Worm (Caenorhabditis elegans): ENCODE measurements around the gene spat-2.

Gene spat-2

ce11 chrIII:11036132-11036531, 608 bp upstream of the spat-2 start (continued):
- peak; percentile 53 for TF ChIP-seq sma-3 (GFP tag; optimal IDR thresholded peaks at IDR 0.05)
- TF ChIP-seq ceh-16 (tag; optimal IDR thresholded peaks at IDR 0.05), result no peak

- no peak for TF ChIP-seq unc-39 (tag; optimal IDR thresholded peaks at IDR 0.05)
- peak in 1 of 2 experiments; percentile 63 for TF ChIP-seq lsy-2 (tag; optimal IDR thresholded peaks at IDR 0.05)
- peak; percentile 68 for TF ChIP-seq nhr-129 (tag; optimal IDR thresholded peaks at IDR 0.05)
- TF ChIP-seq fos-1 (tag; optimal IDR thresholded peaks at IDR 0.05), result peak; percentile 5
- TF ChIP-seq unc-55 (GFP tag; optimal IDR thresholded peaks at IDR 0.05), result peak; percentile 91
- peak; percentile 23 for TF ChIP-seq zag-1 (tag; optimal IDR thresholded peaks at IDR 0.05)
- TF ChIP-seq crh-2 (tag; optimal IDR thresholded peaks at IDR 0.05), result no peak
- TF ChIP-seq C34F6.9 (tag; optimal IDR thresholded peaks at IDR 0.05), result peak; percentile 73
These were observed 2.5 kb downstream of the spat-2 start for ce11 chrIII:11039250-11039649.

ce11 chrIII:11040606-11041005, 3.9 kb downstream of the spat-2 start:
- TF ChIP-seq nhr-10 (tag; optimal IDR thresholded peaks at IDR 0.05), result no peak
- peak in 1 of 2 experiments; percentile 6 for TF ChIP-seq lsy-2 (tag; optimal IDR thresholded peaks at IDR 0.05)
- peak; percentile 28 for TF ChIP-seq fos-1 (tag; optimal IDR thresholded peaks at IDR 0.05)
- TF ChIP-seq nhr-129 (tag; optimal IDR thresholded peaks at IDR 0.05), result peak; percentile 12
- TF ChIP-seq blmp-1 (tag; optimal IDR thresholded peaks at IDR 0.05; ENCODE audit: insufficient read depth), result peak; percentile 2

ce11 chrIII:11045196-11045595, 8.5 kb downstream of the spat-2 start:
- TF ChIP-seq dmd-4 (tag; optimal IDR thresholded peaks at IDR 0.05) (no peak), sma-9 (GFP tag; optimal IDR thresholded peaks at IDR 0.05) (no peak), sma-9 (tag; optimal IDR thresholded peaks at IDR 0.05) (no peak), ZK546.5 (tag; optimal IDR thresholded peaks at IDR 0.05) (no peak), aly-2 (tag; optimal IDR thresholded peaks at IDR 0.05) (no peak), alr-1 (tag; optimal IDR thresholded peaks at IDR 0.05) (no peak), unc-62 (GFP tag; optimal IDR thresholded peaks at IDR 0.05) (no peak), ama-1 (optimal IDR thresholded peaks at IDR 0.05) (no peak), blmp-1 (tag; optimal IDR thresholded peaks at IDR 0.05; ENCODE audit: insufficient read depth) (no peak), mab-5 (tag; optimal IDR thresholded peaks at IDR 0.05) (no peak), snpc-4 (tag; optimal IDR thresholded peaks at IDR 0.05) (no peak), nhr-129 (tag; optimal IDR thresholded peaks at IDR 0.05) (no peak), Y55F3AM.14 (GFP tag; optimal IDR thresholded peaks at IDR 0.05) (no peak), unc-55 (GFP tag; optimal IDR thresholded peaks at IDR 0.05) (no peak), nhr-6 (tag; optimal IDR thresholded peaks at IDR 0.05) (no peak), mbf-1 (tag; optimal IDR thresholded peaks at IDR 0.05) (no peak), elt-3 (tag; optimal IDR thresholded peaks at IDR 0.05) (no peak), lin-39 (tag; optimal IDR thresholded peaks at IDR 0.05) (no peak), mdl-1 (tag; optimal IDR thresholded peaks at IDR 0.05) (no peak)

ce11 chrIII:11046549-11046948, 9.8 kb downstream of the spat-2 start:
- TF ChIP-seq ZK546.5 (tag; optimal IDR thresholded peaks at IDR 0.05) (no peak), crh-2 (tag; optimal IDR thresholded peaks at IDR 0.05) (peak; percentile 37), fos-1 (tag; optimal IDR thresholded peaks at IDR 0.05) (peak; percentile 84), sma-9 (GFP tag; optimal IDR thresholded peaks at IDR 0.05) (no peak), sma-9 (tag; optimal IDR thresholded peaks at IDR 0.05) (no peak), blmp-1 (tag; optimal IDR thresholded peaks at IDR 0.05; ENCODE audit: insufficient read depth) (peak; percentile 20)

ce11 chrIII:11050658-11051118, 13.9 kb downstream of the spat-2 start:
- TF ChIP-seq egl-27 (tag; optimal IDR thresholded peaks at IDR 0.05), result no peak
- TF ChIP-seq fos-1 (tag; optimal IDR thresholded peaks at IDR 0.05), result peak; percentile 93
- no peak for TF ChIP-seq sem-4 (tag; optimal IDR thresholded peaks at IDR 0.05)
- TF ChIP-seq unc-55 (GFP tag; optimal IDR thresholded peaks at IDR 0.05), result peak; percentile 4
- peak; percentile 20 for TF ChIP-seq nhr-129 (tag; optimal IDR thresholded peaks at IDR 0.05)
- TF ChIP-seq unc-39 (tag; optimal IDR thresholded peaks at IDR 0.05), result no peak
- TF ChIP-seq ztf-1 (GFP tag; conservative IDR thresholded peaks at IDR 0.05), result no peak
- TF ChIP-seq nhr-25 (tag; optimal IDR thresholded peaks at IDR 0.05), result no peak
- TF ChIP-seq nhr-6 (tag; optimal IDR thresholded peaks at IDR 0.05), result no peak
- TF ChIP-seq sma-3 (GFP tag; optimal IDR thresholded peaks at IDR 0.05), result peak; percentile 58
- no peak for TF ChIP-seq nhr-10 (tag; optimal IDR thresholded peaks at IDR 0.05)
- no peak for TF ChIP-seq lin-39 (tag; optimal IDR thresholded peaks at IDR 0.05)
- TF ChIP-seq R02D3.7 (tag; optimal IDR thresholded peaks at IDR 0.05), result no peak
- TF ChIP-seq snpc-4 (tag; optimal IDR thresholded peaks at IDR 0.05), result no peak
- no peak for TF ChIP-seq nhr-77 (tag; optimal IDR thresholded peaks at IDR 0.05)
- TF ChIP-seq ztf-11 (tag; optimal IDR thresholded peaks at IDR 0.05), result no peak
- TF ChIP-seq ceh-82 (tag; optimal IDR thresholded peaks at IDR 0.05), result no peak
- TF ChIP-seq F13H6.1 (tag; optimal IDR thresholded peaks at IDR 0.05), result peak; percentile 21
- TF ChIP-seq crh-2 (tag; optimal IDR thresholded peaks at IDR 0.05), result peak; percentile 7
- TF ChIP-seq Y55F3AM.14 (GFP tag; optimal IDR thresholded peaks at IDR 0.05), result no peak
- TF ChIP-seq skn-1 (tag; optimal IDR thresholded peaks at IDR 0.05), result no peak
- no peak for TF ChIP-seq unc-62 (GFP tag; optimal IDR thresholded peaks at IDR 0.05)
- TF ChIP-seq ceh-16 (tag; optimal IDR thresholded peaks at IDR 0.05), result no peak
